Fruit fly (Drosophila melanogaster) whole organism, pupa: ENCODE results near the gene Mrtf.

Experiments
- CG12605 ChIP-seq: fragments of 200-800 bp; sonication (Bioruptor generic); IDR thresholded peaks from 2 replicates; pipeline ENCODE4 v1.3.6; 2022; ENCODE audit warnings: missing biosample characterization, missing genetic modification characterization
- CG14655 ChIP-seq: fragments of 200-800 bp; sonication (Bioruptor generic); optimal IDR thresholded peaks from 3 replicates; lab custom pipeline; 2017; ENCODE audit warnings: mild to moderate bottlenecking, missing biosample characterization, missing genetic modification reagents, missing genetic modification characterization
- CG32121 ChIP-seq: fragments of 200-800 bp; sonication (Bioruptor generic); IDR thresholded peaks from 2 replicates; pipeline ENCODE4 v1.3.6; 2022; ENCODE audit warnings: missing biosample characterization, missing genetic modification characterization
- CG34367 ChIP-seq: fragments of 200-800 bp; sonication (Bioruptor generic); optimal IDR thresholded peaks from 2 replicates; lab custom pipeline; 2018; ENCODE audit warnings: missing biosample characterization, mild to moderate bottlenecking, missing genetic modification characterization
- CG8159 ChIP-seq: fragments of 200-800 bp; sonication (Bioruptor generic); optimal IDR thresholded peaks from 3 replicates; lab custom pipeline; 2018; ENCODE audit warnings: missing biosample characterization, mild to moderate bottlenecking, missing genetic modification characterization, moderate library complexity
- EcR ChIP-seq: fragments of 200-800 bp; sonication (Bioruptor generic); optimal IDR thresholded peaks from 3 replicates; lab custom pipeline; 2019; ENCODE audit warnings: missing biosample characterization, missing genetic modification characterization, mild to moderate bottlenecking, moderate library complexity, missing genetic modification reagents
- Snoo ChIP-seq: fragments of 200-800 bp; sonication (Bioruptor generic); optimal IDR thresholded peaks from 3 replicates; lab custom pipeline; 2017; ENCODE audit warnings: missing biosample characterization, mild to moderate bottlenecking, missing genetic modification characterization, inconsistent platforms

DNA sequence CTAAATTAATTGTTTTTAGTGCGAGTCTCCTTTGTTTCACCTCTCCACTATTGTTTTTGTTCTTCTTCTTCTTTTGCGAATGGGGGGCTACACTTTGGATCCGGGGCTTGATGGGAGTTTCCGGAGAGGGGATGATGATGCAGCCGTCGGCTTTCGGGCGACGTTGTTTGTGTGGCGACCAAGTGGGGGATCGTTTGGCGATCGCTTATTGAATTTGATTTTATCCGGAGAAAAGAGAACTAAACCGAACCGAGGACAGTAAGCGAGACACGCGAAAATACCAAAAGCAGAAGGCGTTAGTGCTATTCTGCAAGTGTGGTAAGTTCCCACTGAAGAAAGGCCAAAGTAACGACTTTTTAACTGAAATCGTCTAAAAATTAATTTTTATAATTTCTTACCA lies 5.7 kb upstream of the Mrtf start, which contains the start of gene AhcyL1:
- TF ChIP-seq Snoo (tag; lab: Kevin White, UChicago): peak; percentile 10
- TF ChIP-seq CG14655 (GFP tag; lab: Kevin White, UChicago): no peak
- TF ChIP-seq CG12605 (GFP tag; lab: Robert Waterston, UW): no peak
- no peak for TF ChIP-seq CG8159
- TF ChIP-seq EcR: no peak
- no peak for TF ChIP-seq CG34367 (tag; lab: Kevin White, UChicago)
- no peak for TF ChIP-seq CG32121 (GFP tag; lab: Robert Waterston, UW)
